Worm (Caenorhabditis elegans) whole organism, L3 larva: ENCODE measurements around the gene K09C4.7.
A peak's percentile ranks its signal among the peaks of the same experiment; 100 is the strongest.

ENCODE experiments used
- ZK546.5 ChIP-seq: sonication (generic microtip); optimal IDR thresholded peaks from 2 replicates; lab custom pipeline; 2017; ENCODE audit warnings: missing biosample characterization, missing genetic modification characterization
- aly-2 ChIP-seq: fragments of 150-350 bp; optimal IDR thresholded peaks from 2 replicates; lab custom pipeline; 2014; ENCODE audit warnings: missing biosample characterization, missing genetic modification characterization
- ama-1 ChIP-seq: fragments of 150-350 bp; optimal IDR thresholded peaks from 2 replicates; lab custom pipeline; 2018
- ceh-16 ChIP-seq: sonication (generic microtip); optimal IDR thresholded peaks from 2 replicates; lab custom pipeline; 2017; ENCODE audit warnings: missing biosample characterization, missing genetic modification characterization
- ceh-28 ChIP-seq: fragments of 150-350 bp; optimal IDR thresholded peaks from 2 replicates; lab custom pipeline; 2014; ENCODE audit warnings: missing biosample characterization, missing genetic modification reagents, missing genetic modification characterization
- ceh-9 ChIP-seq: sonication (generic microtip); optimal IDR thresholded peaks from 2 replicates; lab custom pipeline; 2018; ENCODE audit warnings: missing biosample characterization, missing genetic modification characterization
- daf-12 ChIP-seq: fragments of 150-350 bp; optimal IDR thresholded peaks from 2 replicates; lab custom pipeline; 2014; ENCODE audit warnings: missing biosample characterization, missing genetic modification reagents, missing genetic modification characterization
- egl-27 ChIP-seq: sonication (generic microtip); optimal IDR thresholded peaks from 4 replicates; lab custom pipeline; 2017; ENCODE audit warnings: missing biosample characterization, missing genetic modification reagents, missing genetic modification characterization
- egl-5 ChIP-seq: fragments of 150-350 bp; optimal IDR thresholded peaks from 2 replicates; lab custom pipeline; 2017; ENCODE audit warnings: missing biosample characterization, missing genetic modification reagents, missing genetic modification characterization, inconsistent platforms
- elt-1 ChIP-seq: fragments of 150-350 bp; optimal IDR thresholded peaks from 2 replicates; lab custom pipeline; 2014; ENCODE audit warnings: missing biosample characterization, missing genetic modification characterization
- elt-2 ChIP-seq: sonication (generic microtip); optimal IDR thresholded peaks from 2 replicates; lab custom pipeline; 2016; ENCODE audit warnings: missing genetic modification reagents, mild to moderate bottlenecking, missing genetic modification characterization, missing compliant biosample characterization
- elt-3 ChIP-seq, 3 experiments: fragments of 150-350 bp in 1 of 3; sonication (generic microtip) in 2 of 3; optimal IDR thresholded peaks; 2 replicates in 2 of 3; 4 replicates in 1 of 3; lab custom pipeline; 2014 to 2017; ENCODE audit warnings: missing biosample characterization in 3 of 3, missing genetic modification characterization in 3 of 3
- eor-1 ChIP-seq, 2 experiments: fragments of 150-350 bp; optimal IDR thresholded peaks; 2 replicates each; lab custom pipeline; 2014 to 2018; ENCODE audit warnings: missing biosample characterization in 2 of 2, missing genetic modification characterization in 2 of 2
- fkh-10 ChIP-seq: sonication (generic microtip); optimal IDR thresholded peaks from 2 replicates; lab custom pipeline; 2017; ENCODE audit warnings: missing biosample characterization, missing genetic modification reagents, missing genetic modification characterization
- fkh-2 ChIP-seq: fragments of 150-350 bp; optimal IDR thresholded peaks from 2 replicates; lab custom pipeline; 2014; ENCODE audit warnings: missing biosample characterization, missing genetic modification reagents, missing genetic modification characterization
- fos-1 ChIP-seq: fragments of 150-350 bp; optimal IDR thresholded peaks from 2 replicates; lab custom pipeline; 2014; ENCODE audit warnings: missing biosample characterization, missing genetic modification characterization
- hmg-11 ChIP-seq: sonication (generic microtip); optimal IDR thresholded peaks from 2 replicates; lab custom pipeline; 2016; ENCODE audit warnings: missing genetic modification characterization, missing compliant biosample characterization
- jun-1 ChIP-seq: fragments of 150-350 bp; optimal IDR thresholded peaks from 2 replicates; lab custom pipeline; 2014; ENCODE audit warnings: missing biosample characterization, missing genetic modification reagents, missing genetic modification characterization
- lin-39 ChIP-seq: fragments of 150-350 bp; optimal IDR thresholded peaks from 2 replicates; lab custom pipeline; 2018; ENCODE audit warnings: missing biosample characterization, missing genetic modification reagents, missing genetic modification characterization
- lsy-12 ChIP-seq: sonication (generic microtip); optimal IDR thresholded peaks from 2 replicates; lab custom pipeline; 2016; ENCODE audit warnings: mild to moderate bottlenecking, missing genetic modification characterization, missing compliant biosample characterization
- mdl-1 ChIP-seq: fragments of 150-350 bp; optimal IDR thresholded peaks from 2 replicates; lab custom pipeline; 2014; ENCODE audit warnings: missing biosample characterization, missing genetic modification characterization
- mml-1 ChIP-seq: fragments of 150-350 bp; sonication (generic microtip); optimal IDR thresholded peaks from 3 replicates; lab custom pipeline; 2014; ENCODE audit warnings: missing biosample characterization, missing genetic modification characterization
- nfya-1 ChIP-seq: sonication (generic microtip); optimal IDR thresholded peaks from 2 replicates; lab custom pipeline; 2017; ENCODE audit warnings: missing genetic modification characterization, mild to moderate bottlenecking, missing compliant biosample characterization, antibody characterized with exemption, moderate library complexity; ENCODE audit not compliant: insufficient read depth
- nhr-11 ChIP-seq: fragments of 150-350 bp; optimal IDR thresholded peaks from 2 replicates; lab custom pipeline; 2014; ENCODE audit warnings: missing biosample characterization, missing genetic modification characterization
- nhr-12 ChIP-seq: fragments of 150-350 bp; optimal IDR thresholded peaks from 2 replicates; lab custom pipeline; 2014; ENCODE audit warnings: missing biosample characterization, missing genetic modification characterization
- nhr-23 ChIP-seq: fragments of 150-350 bp; optimal IDR thresholded peaks from 2 replicates; lab custom pipeline; 2014; ENCODE audit warnings: missing biosample characterization, missing genetic modification reagents, missing genetic modification characterization
- nhr-25 ChIP-seq: sonication (generic microtip); optimal IDR thresholded peaks from 2 replicates; lab custom pipeline; 2017; ENCODE audit warnings: missing biosample characterization, missing genetic modification characterization
- nhr-43 ChIP-seq: sonication (generic microtip); optimal IDR thresholded peaks from 2 replicates; lab custom pipeline; 2016; ENCODE audit warnings: mild to moderate bottlenecking, missing genetic modification characterization, missing compliant biosample characterization; ENCODE audit not compliant: poor library complexity, severe bottlenecking
- nhr-76 ChIP-seq: fragments of 150-350 bp; sonication (generic microtip); optimal IDR thresholded peaks from 5 replicates; lab custom pipeline; 2014; ENCODE audit warnings: missing biosample characterization, missing genetic modification characterization
- pha-4 ChIP-seq: fragments of 150-350 bp; optimal IDR thresholded peaks from 2 replicates; lab custom pipeline; 2014; ENCODE audit warnings: missing biosample characterization, missing genetic modification reagents, missing genetic modification characterization
- pqm-1 ChIP-seq: fragments of 150-350 bp; optimal IDR thresholded peaks from 2 replicates; lab custom pipeline; 2017; ENCODE audit warnings: missing biosample characterization, missing genetic modification characterization, inconsistent platforms
- sea-2 ChIP-seq: fragments of 150-350 bp; sonication (generic microtip); optimal IDR thresholded peaks from 4 replicates; lab custom pipeline; 2014; ENCODE audit warnings: missing biosample characterization, missing genetic modification reagents, missing genetic modification characterization
- skn-1 ChIP-seq: fragments of 150-350 bp; optimal IDR thresholded peaks from 2 replicates; lab custom pipeline; 2014; ENCODE audit warnings: missing biosample characterization, missing genetic modification characterization
- snpc-4 ChIP-seq: fragments of 150-350 bp; optimal IDR thresholded peaks from 2 replicates; lab custom pipeline; 2014; ENCODE audit warnings: missing biosample characterization, missing genetic modification characterization
- tbx-2 ChIP-seq: sonication (generic microtip); optimal IDR thresholded peaks from 2 replicates; lab custom pipeline; 2016; ENCODE audit warnings: mild to moderate bottlenecking, missing genetic modification characterization, missing compliant biosample characterization
- unc-39 ChIP-seq: sonication (generic microtip); optimal IDR thresholded peaks from 4 replicates; lab custom pipeline; 2017; ENCODE audit warnings: missing biosample characterization, missing genetic modification characterization
- zag-1 ChIP-seq: fragments of 150-350 bp; optimal IDR thresholded peaks from 2 replicates; lab custom pipeline; 2014; ENCODE audit warnings: missing biosample characterization, missing genetic modification characterization
- ztf-4 ChIP-seq: fragments of 150-350 bp; optimal IDR thresholded peaks from 2 replicates; lab custom pipeline; 2014; ENCODE audit warnings: missing biosample characterization, missing genetic modification characterization

The K09C4.7 gene

DNA sequence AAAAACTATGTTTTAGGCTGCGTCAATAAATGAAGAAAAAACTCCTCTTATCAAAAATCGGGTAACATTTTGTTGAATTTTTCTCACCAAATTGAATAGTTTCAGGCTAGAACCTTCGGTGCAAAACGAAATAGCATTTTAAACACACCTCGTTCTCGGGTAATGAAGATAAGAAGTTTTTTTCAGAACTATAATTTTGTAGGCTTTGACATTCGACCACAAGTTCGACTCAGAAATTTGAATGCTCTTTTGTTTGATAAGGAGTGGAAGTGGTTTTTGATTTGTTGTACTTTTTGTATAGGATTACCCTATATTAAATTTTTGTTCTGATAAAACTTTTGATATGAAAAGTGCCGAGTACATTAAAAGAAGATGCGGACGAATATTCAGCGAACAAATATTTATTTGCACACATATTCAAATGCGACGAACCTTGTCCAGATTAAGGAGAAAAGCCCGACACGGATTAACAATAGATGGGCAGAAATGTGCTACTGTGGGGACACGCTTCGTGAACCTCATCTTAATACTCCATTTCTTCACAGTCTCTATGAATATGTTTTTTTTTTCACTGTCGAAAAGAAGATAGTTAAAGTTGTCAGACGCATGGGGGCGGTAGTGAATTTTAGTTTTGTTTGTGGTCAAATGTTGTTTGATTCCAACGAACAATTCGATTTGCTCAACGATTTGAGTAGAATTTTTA, 34.1 kb downstream of the K09C4.7 start:
- TF ChIP-seq mml-1 (tag; lab: Kevin White, UChicago) (no peak), skn-1 (tag; lab: Kevin White, UChicago) (no peak), pqm-1 (tag; lab: Kevin White, UChicago) (peak; percentile 93), nhr-43 (no peak), aly-2 (tag; lab: Kevin White, UChicago) (no peak), nhr-11 (tag; lab: Kevin White, UChicago) (no peak), egl-5 (tag; lab: Kevin White, UChicago) (no peak), nhr-76 (peak; percentile 28), nhr-12 (no peak), ZK546.5 (tag; lab: Kevin White, UChicago) (no peak), fkh-2 (tag; lab: Kevin White, UChicago) (no peak), mdl-1 (tag; lab: Kevin White, UChicago) (no peak), elt-3 (tag; optimal IDR thresholded peaks at IDR 0.05; lab: Kevin White, UChicago) (no peak), fkh-10 (GFP tag; lab: Kevin White, UChicago) (no peak), pha-4 (peak; percentile 45), elt-2 (tag; lab: Kevin White, UChicago) (peak; percentile 90), daf-12 (tag; lab: Kevin White, UChicago) (no peak), unc-39 (tag; lab: Kevin White, UChicago) (no peak), nhr-23 (tag; lab: Kevin White, UChicago) (no peak)

DNA sequence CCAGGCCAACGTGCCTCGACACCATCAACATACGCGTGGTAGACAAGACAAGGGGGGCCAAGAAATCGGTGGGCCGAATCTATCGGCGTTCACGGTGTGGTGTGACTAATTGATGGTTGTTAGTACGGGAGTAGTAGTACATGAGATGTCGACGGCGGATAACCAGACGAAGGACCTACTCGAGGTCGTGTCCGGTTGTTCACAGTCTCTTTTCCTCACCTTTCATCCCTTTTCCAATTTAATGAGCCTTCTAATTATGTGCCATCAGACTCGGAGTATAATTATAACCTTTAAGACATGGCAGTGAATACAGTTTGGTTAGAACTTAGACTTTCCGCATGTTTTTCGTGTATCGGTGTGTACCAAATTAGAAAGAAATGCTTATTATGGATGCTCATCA, 38.0 kb downstream of the K09C4.7 start:
- TF ChIP-seq jun-1 (tag; lab: Kevin White, UChicago): no peak
- no peak for TF ChIP-seq elt-2 (tag; lab: Kevin White, UChicago)
- no peak for TF ChIP-seq pha-4
- no peak for TF ChIP-seq ceh-9 (tag; lab: Kevin White, UChicago)
- no peak for TF ChIP-seq ZK546.5 (tag; lab: Kevin White, UChicago)
- TF ChIP-seq lin-39 (tag; lab: Kevin White, UChicago): no peak
- TF ChIP-seq elt-1: no peak
- TF ChIP-seq ztf-4: no peak
- TF ChIP-seq eor-1 (tag; optimal IDR thresholded peaks at IDR 0.05; lab: Kevin White, UChicago): no peak
- no peak for TF ChIP-seq mml-1 (tag; lab: Kevin White, UChicago)
- TF ChIP-seq nhr-23 (tag; lab: Kevin White, UChicago): no peak
- TF ChIP-seq aly-2 (tag; lab: Kevin White, UChicago): no peak
- no peak for TF ChIP-seq nhr-25 (tag; lab: Kevin White, UChicago)
- no peak for TF ChIP-seq nfya-1
- TF ChIP-seq nhr-43: no peak
- no peak for TF ChIP-seq ama-1 (lab: Kevin White, UChicago)
- no peak for TF ChIP-seq fkh-2 (tag; lab: Kevin White, UChicago)
- no peak for TF ChIP-seq skn-1 (tag; lab: Kevin White, UChicago)

DNA sequence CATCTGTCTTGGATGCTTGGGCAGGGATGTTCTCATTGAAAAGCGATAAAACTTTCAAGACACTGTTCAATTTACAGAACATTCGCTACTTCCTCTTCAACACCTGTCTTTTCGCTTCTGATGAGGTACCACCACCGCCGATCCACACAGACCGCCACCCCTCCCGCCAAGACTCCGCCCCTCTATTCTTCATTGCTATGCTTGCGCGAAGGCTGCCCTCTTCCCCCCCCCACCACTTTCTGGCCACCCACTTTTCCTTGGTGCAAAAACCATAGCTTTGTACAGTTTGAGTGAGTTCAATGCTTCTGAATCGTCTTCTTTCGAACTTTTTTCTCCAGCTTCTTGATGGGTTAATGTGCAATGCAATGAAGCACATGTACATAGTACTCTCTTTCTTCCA, 41.3 kb downstream of the K09C4.7 start:
- TF ChIP-seq ceh-16 (tag; lab: Kevin White, UChicago) (no peak), zag-1 (tag; lab: Kevin White, UChicago) (no peak), pqm-1 (tag; lab: Kevin White, UChicago) (no peak), egl-27 (tag; lab: Kevin White, UChicago) (no peak), hmg-11 (tag; lab: Kevin White, UChicago) (no peak), snpc-4 (no peak), ceh-28 (tag; lab: Kevin White, UChicago) (no peak), mml-1 (tag; lab: Kevin White, UChicago) (no peak), nhr-11 (tag; lab: Kevin White, UChicago) (no peak), lsy-12 (tag; lab: Kevin White, UChicago) (no peak), mdl-1 (tag; lab: Kevin White, UChicago) (no peak), tbx-2 (tag; lab: Kevin White, UChicago) (no peak), ceh-9 (tag; lab: Kevin White, UChicago) (no peak), elt-1 (no peak), fos-1 (tag; lab: Kevin White, UChicago) (no peak), sea-2 (GFP tag; lab: Kevin White, UChicago) (no peak), nhr-12 (no peak), jun-1 (tag; lab: Kevin White, UChicago) (no peak), aly-2 (tag; lab: Kevin White, UChicago) (no peak)
